Worm (Caenorhabditis elegans): ENCODE data around the gene B0303.7.
A peak's percentile ranks its signal among the peaks of the same experiment; 100 is the strongest.

B0303.7 gene

ce11 chrIII:8693322-8693721 lies at the start of gene B0303.7:
Gene B0303.7, plus strand, starts transcription at chrIII:8693622.
- TF ChIP-seq daf-8 (GFP tag; IDR thresholded peaks at IDR 0.05), result no peak
- TF ChIP-seq ama-1 (optimal IDR thresholded peaks at IDR 0.05), result peak; percentile 17

DNA sequence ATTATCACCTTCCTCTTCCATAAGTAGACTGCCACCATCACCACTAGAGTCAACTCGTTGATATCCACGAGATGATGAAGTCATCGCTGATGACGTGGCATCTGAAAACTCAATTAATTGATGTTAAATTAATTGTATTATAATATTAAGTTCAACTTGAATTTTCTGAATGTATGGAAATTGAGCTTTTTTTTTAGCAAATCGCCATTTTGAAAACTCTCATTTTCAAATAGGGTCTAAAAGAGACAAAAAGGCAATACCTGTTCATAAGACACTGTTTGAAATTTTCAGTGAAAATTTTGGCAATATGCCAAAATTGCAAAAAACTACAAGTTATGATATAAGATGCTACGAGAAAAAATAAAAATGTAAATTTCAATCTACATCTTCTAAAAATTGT lies 49.8 kb upstream of the B0303.7 start, which contains the start of gene twk-7:
twk-7 (minus strand) TSS at position 101 of the 400 bp plus-strand sequence.
- no peak for TF ChIP-seq pqm-1 (tag; optimal IDR thresholded peaks at IDR 0.05)
- no peak for TF ChIP-seq nhr-102 (tag; optimal IDR thresholded peaks at IDR 0.05)
- no peak for TF ChIP-seq D1046.2 (GFP tag; IDR thresholded peaks at IDR 0.05)
- no peak for TF ChIP-seq mdt-29 (GFP tag; IDR thresholded peaks at IDR 0.05)

DNA sequence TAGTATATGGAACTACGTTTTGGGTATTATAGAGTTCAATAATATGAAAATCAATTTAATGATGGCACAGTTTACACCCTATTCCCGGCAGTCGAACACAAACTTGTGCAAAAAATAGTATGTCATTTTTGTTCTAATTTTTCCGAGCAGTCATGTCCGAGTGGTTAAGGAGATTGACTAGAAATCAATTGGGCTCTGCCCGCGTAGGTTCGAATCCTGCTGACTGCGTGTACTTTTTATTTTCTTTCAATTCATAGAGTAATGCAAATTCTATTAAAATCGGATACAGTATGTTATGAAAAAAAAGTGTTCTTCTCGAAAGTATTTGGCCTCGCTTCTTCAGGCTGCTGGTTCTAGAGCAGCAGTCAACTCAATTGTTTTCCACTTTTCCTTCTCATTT lies 47.4 kb upstream of the B0303.7 start:
- TF ChIP-seq F26F4.8 (GFP tag; conservative IDR thresholded peaks at IDR 0.05) (0 out of 2 replicates have a peak, but pooled peaks have one; percentile 42), T20F7.1 (GFP tag; optimal IDR thresholded peaks at IDR 0.05) (peak; percentile 13), daf-8 (GFP tag; IDR thresholded peaks at IDR 0.05) (no peak), nhr-10 (tag; optimal IDR thresholded peaks at IDR 0.05) (no peak), F44E2.7 (GFP tag; IDR thresholded peaks at IDR 0.05) (0 out of 2 replicates have a peak, but pooled peaks have one; percentile 60), T26A8.4 (GFP tag; IDR thresholded peaks at IDR 0.05) (0 out of 2 replicates have a peak, but pooled peaks have one; percentile 11), ama-1 (optimal IDR thresholded peaks at IDR 0.05) (no peak), gei-8 (GFP tag; optimal IDR thresholded peaks at IDR 0.05) (no peak), unc-130 (GFP tag; optimal IDR thresholded peaks at IDR 0.05) (peak; percentile 26), cey-2 (tag; optimal IDR thresholded peaks at IDR 0.05; ENCODE audit: borderline replicate concordance, insufficient read depth) (no peak), mxl-3 (GFP tag; optimal IDR thresholded peaks at IDR 0.05) (no peak), lim-7 (GFP tag; IDR thresholded peaks at IDR 0.05) (peak; percentile 77), vab-7 (GFP tag; IDR thresholded peaks at IDR 0.05) (peak; percentile 71), pqm-1 (tag; optimal IDR thresholded peaks at IDR 0.05) (no peak), ceh-44 (GFP tag; IDR thresholded peaks at IDR 0.05) (0 out of 2 replicates have a peak, but pooled peaks have one; percentile 39), nhr-41 (GFP tag; IDR thresholded peaks at IDR 0.05) (0 out of 2 replicates have a peak, but pooled peaks have one; percentile 25), zfp-2 (tag; optimal IDR thresholded peaks at IDR 0.05) (no peak), aha-1 (tag) (no peak), hmg-1.1 (GFP tag; IDR thresholded peaks at IDR 0.05) (0 out of 2 replicates have a peak, but pooled peaks have one; percentile 12), snpc-1.2 (GFP tag; IDR thresholded peaks at IDR 0.05) (peak; percentile 37; the same call in 1 of the 2 replicates), arid-1 (GFP tag; conservative IDR thresholded peaks at IDR 0.05) (no peak; the same call in 1 of the 2 replicates), mdt-29 (GFP tag; IDR thresholded peaks at IDR 0.05) (no peak), saeg-2 (GFP tag; IDR thresholded peaks at IDR 0.05) (0 out of 2 replicates have a peak, but pooled peaks have one; percentile 26), D1046.2 (GFP tag; IDR thresholded peaks at IDR 0.05) (0 out of 2 replicates have a peak, but pooled peaks have one; percentile 47), rbr-2 (tag; optimal IDR thresholded peaks at IDR 0.05) (no peak), ceh-20 (GFP tag; IDR thresholded peaks at IDR 0.05) (0 out of 2 replicates have a peak, but pooled peaks have one; percentile 15), mes-2 (tag; optimal IDR thresholded peaks at IDR 0.05; ENCODE audit: poor library complexity, severe bottlenecking) (peak; percentile 54), ces-1 (GFP tag; optimal IDR thresholded peaks at IDR 0.05) (no peak), ctbp-1 (GFP tag; IDR thresholded peaks at IDR 0.05) (0 out of 2 replicates have a peak, but pooled peaks have one; percentile 32), pha-4 (GFP tag; IDR thresholded peaks at IDR 0.05) (peak; percentile 66; the same call in 1 of the 2 replicates), pha-4 (tag; optimal IDR thresholded peaks at IDR 0.05) (no peak), daf-16 (GFP tag; optimal IDR thresholded peaks at IDR 0.05) (peak in 1 of 2 experiments; percentile 45), daf-16 (tag; optimal IDR thresholded peaks at IDR 0.05) (peak; percentile 35)

ce11 chrIII:8648589-8648988 lies 44.8 kb upstream of the B0303.7 start, which contains the start of gene F22B7.3:
Gene F22B7.3, plus strand, starts transcription at chrIII:8648889.
- no peak for TF ChIP-seq ztf-11 (tag; optimal IDR thresholded peaks at IDR 0.05)
- peak in 1 of 2 experiments; percentile 38 for TF ChIP-seq unc-62 (GFP tag; optimal IDR thresholded peaks at IDR 0.05 in 1 of 2)
- TF ChIP-seq unc-62 (tag; optimal IDR thresholded peaks at IDR 0.05), result no peak

Measured in whole organism, L4 larva.